Worm (Caenorhabditis elegans) whole organism, L1 larva: ENCODE measurements around the gene M04G7.1.

ENCODE experiments used
- alr-1 ChIP-seq: fragments of 200-800 bp; sonication (Bioruptor generic); optimal IDR thresholded peaks from 2 replicates; lab custom pipeline; 2018; ENCODE audit warnings: borderline replicate concordance, mild to moderate bottlenecking, missing genetic modification characterization, missing compliant biosample characterization
- ces-1 ChIP-seq: fragments of 150-350 bp; optimal IDR thresholded peaks from 2 replicates; lab custom pipeline; 2014; ENCODE audit warnings: missing biosample characterization, missing genetic modification reagents, missing genetic modification characterization
- fkh-10 ChIP-seq: sonication (generic microtip); optimal IDR thresholded peaks from 2 replicates; lab custom pipeline; 2017; ENCODE audit warnings: missing biosample characterization, missing genetic modification reagents, missing genetic modification characterization
- hlh-4 ChIP-seq: sonication (generic microtip); optimal IDR thresholded peaks from 2 replicates; lab custom pipeline; 2016; ENCODE audit warnings: mild to moderate bottlenecking, missing genetic modification characterization, missing compliant biosample characterization
- mab-9 ChIP-seq: fragments of 200-800 bp; sonication (Bioruptor generic); IDR thresholded peaks from 2 replicates; pipeline ENCODE4 v1.3.6; 2022; ENCODE audit warnings: missing genetic modification reagents, missing genetic modification characterization, missing compliant biosample characterization
- mdl-1 ChIP-seq, 2 experiments: fragments of 150-350 bp; optimal IDR thresholded peaks; 2 replicates each; lab custom pipeline; 2014 to 2017; ENCODE audit warnings: missing biosample characterization in 2 of 2, missing genetic modification characterization in 2 of 2, inconsistent platforms in 1 of 2
- mep-1 ChIP-seq: fragments of 150-350 bp; optimal IDR thresholded peaks from 2 replicates; lab custom pipeline; 2014; ENCODE audit warnings: missing biosample characterization, missing genetic modification characterization
- nhr-237 ChIP-seq: fragments of 150-350 bp; optimal IDR thresholded peaks from 2 replicates; lab custom pipeline; 2014; ENCODE audit warnings: missing biosample characterization, missing genetic modification characterization
- nhr-76 ChIP-seq: sonication (generic microtip); optimal IDR thresholded peaks from 2 replicates; lab custom pipeline; 2017; ENCODE audit warnings: missing biosample characterization, missing genetic modification characterization
- nhr-77 ChIP-seq: fragments of 150-350 bp; optimal IDR thresholded peaks from 2 replicates; lab custom pipeline; 2014; ENCODE audit warnings: missing biosample characterization, missing genetic modification characterization
- nhr-90 ChIP-seq: sonication (generic microtip); optimal IDR thresholded peaks from 2 replicates; lab custom pipeline; 2016; ENCODE audit warnings: mild to moderate bottlenecking, missing genetic modification characterization, missing compliant biosample characterization; ENCODE audit not compliant: poor library complexity
- tbx-2 ChIP-seq: sonication (generic microtip); optimal IDR thresholded peaks from 2 replicates; lab custom pipeline; 2016; ENCODE audit warnings: missing genetic modification characterization, missing compliant biosample characterization
- unc-62 ChIP-seq: fragments of 150-350 bp; optimal IDR thresholded peaks from 2 replicates; lab custom pipeline; 2014; ENCODE audit warnings: missing biosample characterization, missing genetic modification reagents, missing genetic modification characterization

- TF ChIP-seq fkh-10 (GFP tag; lab: Kevin White, UChicago) (no peak), tbx-2 (no peak), hlh-4 (no peak), nhr-237 (tag; lab: Kevin White, UChicago) (no peak), nhr-76 (tag; lab: Kevin White, UChicago) (no peak), alr-1 (tag; lab: Kevin White, UChicago) (no peak), mdl-1 (tag; optimal IDR thresholded peaks at IDR 0.05; lab: Kevin White, UChicago) (no peak), unc-62 (GFP tag; lab: Kevin White, UChicago) (no peak), mab-9 (no peak), nhr-90 (tag; lab: Kevin White, UChicago) (no peak), ces-1 (no peak), mep-1 (tag; lab: Kevin White, UChicago) (no peak), nhr-77 (tag; lab: Kevin White, UChicago) (no peak)
Measured at ce11 chrIV:425995-426394, 29.6 kb upstream of the M04G7.1 start, which contains the start of gene garr-1.
